Worm (Caenorhabditis elegans) whole organism, L1 larva: ENCODE data around the gene bath-46.
"Not testable (repeated sequence)": the region's sequence is repeated elsewhere in the genome, so short reads cannot be mapped to it uniquely, and the experiment has no call there.

ENCODE experiments used
- C16A3.4 ChIP-seq: fragments of 150-350 bp; optimal IDR thresholded peaks from 2 replicates; lab custom pipeline; 2014; ENCODE audit warnings: missing biosample characterization, missing genetic modification characterization
- F16B12.6 ChIP-seq: fragments of 150-350 bp; optimal IDR thresholded peaks from 2 replicates; lab custom pipeline; 2014; ENCODE audit warnings: missing biosample characterization, missing genetic modification characterization
- blmp-1 ChIP-seq: fragments of 150-350 bp; optimal IDR thresholded peaks from 2 replicates; lab custom pipeline; 2014; ENCODE audit warnings: missing biosample characterization, missing genetic modification characterization
- ceh-63 ChIP-seq: fragments of 200-800 bp; sonication (Bioruptor generic); optimal IDR thresholded peaks from 2 replicates; lab custom pipeline; 2018; ENCODE audit warnings: mild to moderate bottlenecking, missing genetic modification characterization, missing compliant biosample characterization
- ceh-8 ChIP-seq: fragments of 200-800 bp; sonication (Bioruptor generic); optimal IDR thresholded peaks from 2 replicates; lab custom pipeline; 2018; ENCODE audit warnings: mild to moderate bottlenecking, missing genetic modification characterization, moderate library complexity, missing compliant biosample characterization
- ceh-88 ChIP-seq: fragments of 200-800 bp; sonication (Bioruptor generic); IDR thresholded peaks from 2 replicates; pipeline ENCODE4 v1.3.6; 2022; ENCODE audit warnings: missing genetic modification characterization, missing compliant biosample characterization
- dpl-1 ChIP-seq, 3 experiments: fragments of 150-350 bp in 2 of 3; sonication (generic microtip) in 1 of 3; optimal IDR thresholded peaks; 2 replicates each; lab custom pipeline; 2014 to 2017; ENCODE audit warnings: missing biosample characterization in 3 of 3, missing genetic modification characterization in 3 of 3, missing genetic modification reagents in 3 of 3
- dsc-1 ChIP-seq: sonication (generic microtip); optimal IDR thresholded peaks from 2 replicates; lab custom pipeline; 2016; ENCODE audit warnings: mild to moderate bottlenecking, missing genetic modification characterization, missing compliant biosample characterization
- efl-3 ChIP-seq: fragments of 200-800 bp; sonication (Bioruptor generic); optimal IDR thresholded peaks from 2 replicates; lab custom pipeline; 2018; ENCODE audit warnings: mild to moderate bottlenecking, missing genetic modification characterization, missing compliant biosample characterization
- egl-27 ChIP-seq, 2 experiments: fragments of 150-350 bp in 1 of 2; sonication (generic microtip); optimal IDR thresholded peaks; 3 replicates each; lab custom pipeline; 2017 to 2018; ENCODE audit warnings: missing biosample characterization in 2 of 2, missing genetic modification characterization in 2 of 2, missing genetic modification reagents in 2 of 2
- elt-2 ChIP-seq: sonication (generic microtip); optimal IDR thresholded peaks from 2 replicates; lab custom pipeline; 2016; ENCODE audit warnings: missing genetic modification characterization, mild to moderate bottlenecking, inconsistent platforms, missing compliant biosample characterization, missing genetic modification reagents
- fkh-4 ChIP-seq: sonication (generic microtip); optimal IDR thresholded peaks from 2 replicates; lab custom pipeline; 2016; ENCODE audit warnings: missing compliant biosample characterization, missing genetic modification characterization, borderline replicate concordance
- fkh-8 ChIP-seq: sonication (generic microtip); optimal IDR thresholded peaks from 2 replicates; lab custom pipeline; 2016; ENCODE audit warnings: mild to moderate bottlenecking, missing genetic modification characterization, missing compliant biosample characterization
- hlh-17 ChIP-seq: fragments of 200-800 bp; sonication (Bioruptor generic); optimal IDR thresholded peaks from 2 replicates; lab custom pipeline; 2018; ENCODE audit warnings: missing genetic modification characterization, mild to moderate bottlenecking, missing compliant biosample characterization, moderate library complexity, borderline replicate concordance
- isw-1 ChIP-seq: fragments of 200-800 bp; sonication (Bioruptor generic); IDR thresholded peaks from 2 replicates; pipeline ENCODE4 v1.3.6; 2022; ENCODE audit warnings: missing genetic modification characterization, missing compliant biosample characterization
- jun-1 ChIP-seq: fragments of 150-350 bp; optimal IDR thresholded peaks from 2 replicates; lab custom pipeline; 2014; ENCODE audit warnings: missing biosample characterization, missing genetic modification reagents, missing genetic modification characterization
- lin-13 ChIP-seq: fragments of 150-350 bp; optimal IDR thresholded peaks from 2 replicates; lab custom pipeline; 2014; ENCODE audit warnings: missing biosample characterization, missing genetic modification reagents, missing genetic modification characterization
- lin-35 ChIP-seq, 2 experiments: fragments of 150-350 bp; optimal IDR thresholded peaks; 2 replicates each; lab custom pipeline; 2014; ENCODE audit warnings: missing biosample characterization in 2 of 2, missing genetic modification characterization in 2 of 2, missing genetic modification reagents in 2 of 2
- lin-39 ChIP-seq: fragments of 150-350 bp; optimal IDR thresholded peaks from 2 replicates; lab custom pipeline; 2014; ENCODE audit warnings: missing biosample characterization, missing genetic modification reagents, missing genetic modification characterization
- lsy-2 ChIP-seq, 2 experiments: fragments of 150-350 bp; optimal IDR thresholded peaks; 2 replicates each; lab custom pipeline; 2014; ENCODE audit warnings: missing biosample characterization in 2 of 2, missing genetic modification characterization in 2 of 2
- mdl-1 ChIP-seq, 2 experiments: fragments of 150-350 bp; optimal IDR thresholded peaks; 2 replicates each; lab custom pipeline; 2014 to 2017; ENCODE audit warnings: missing biosample characterization in 2 of 2, missing genetic modification characterization in 2 of 2, inconsistent platforms in 1 of 2
- nhr-237 ChIP-seq: fragments of 150-350 bp; optimal IDR thresholded peaks from 2 replicates; lab custom pipeline; 2014; ENCODE audit warnings: missing biosample characterization, missing genetic modification characterization
- nhr-28 ChIP-seq: fragments of 150-350 bp; optimal IDR thresholded peaks from 2 replicates; lab custom pipeline; 2014; ENCODE audit warnings: missing biosample characterization, missing genetic modification characterization
- nhr-76 ChIP-seq: sonication (generic microtip); optimal IDR thresholded peaks from 2 replicates; lab custom pipeline; 2017; ENCODE audit warnings: missing biosample characterization, missing genetic modification characterization
- nhr-90 ChIP-seq: sonication (generic microtip); optimal IDR thresholded peaks from 2 replicates; lab custom pipeline; 2016; ENCODE audit warnings: mild to moderate bottlenecking, missing genetic modification characterization, missing compliant biosample characterization; ENCODE audit not compliant: poor library complexity
- snu-23 ChIP-seq: sonication (generic microtip); optimal IDR thresholded peaks from 2 replicates; lab custom pipeline; 2016; ENCODE audit warnings: missing genetic modification characterization, missing compliant biosample characterization
- sptf-1 ChIP-seq: fragments of 150-350 bp; optimal IDR thresholded peaks from 2 replicates; lab custom pipeline; 2014; ENCODE audit warnings: missing biosample characterization, missing genetic modification characterization
- tbx-2 ChIP-seq: sonication (generic microtip); optimal IDR thresholded peaks from 2 replicates; lab custom pipeline; 2016; ENCODE audit warnings: missing genetic modification characterization, missing compliant biosample characterization
- unc-130 ChIP-seq: fragments of 150-350 bp; optimal IDR thresholded peaks from 2 replicates; lab custom pipeline; 2017; ENCODE audit warnings: missing biosample characterization, missing genetic modification characterization, inconsistent platforms
- unc-30 ChIP-seq: sonication (generic microtip); optimal IDR thresholded peaks from 2 replicates; lab custom pipeline; 2017; ENCODE audit warnings: missing biosample characterization, missing genetic modification characterization
- unc-62 ChIP-seq: fragments of 150-350 bp; optimal IDR thresholded peaks from 2 replicates; lab custom pipeline; 2014; ENCODE audit warnings: missing biosample characterization, missing genetic modification reagents, missing genetic modification characterization
- unc-86 ChIP-seq: sonication (generic microtip); optimal IDR thresholded peaks from 2 replicates; lab custom pipeline; 2016; ENCODE audit warnings: missing genetic modification characterization, missing compliant biosample characterization
- unc-98 ChIP-seq: fragments of 200-800 bp; sonication (Bioruptor generic); IDR thresholded peaks from 2 replicates; pipeline ENCODE4 v1.3.6; 2022; ENCODE audit warnings: missing genetic modification characterization, missing compliant biosample characterization
- zag-1 ChIP-seq: fragments of 150-350 bp; optimal IDR thresholded peaks from 2 replicates; lab custom pipeline; 2014; ENCODE audit warnings: missing biosample characterization, missing genetic modification characterization

Gene bath-46

ce11 chrII:1627783-1628182 lies 30.1 kb downstream of the bath-46 start, which contains the start of gene C08E3.15:
Gene C08E3.15, minus strand, starts transcription at chrII:1627883.
- TF ChIP-seq lsy-2 (tag; optimal IDR thresholded peaks at IDR 0.05; lab: Kevin White, UChicago), result peak in 1 of 2 experiments; percentile 6

- not testable (repeated sequence) for TF ChIP-seq efl-3 (GFP tag; lab: Kevin White, UChicago); hlh-17 (GFP tag; lab: Kevin White, UChicago); ceh-88
Measured at ce11 chrII:1632216-1632615, 34.5 kb downstream of the bath-46 start, which contains the start of gene C08E3.13. Gene C08E3.13, minus strand, starts transcription at chrII:1632316.

- TF ChIP-seq tbx-2 (tag; lab: Kevin White, UChicago); ceh-63 (GFP tag; lab: Kevin White, UChicago); ceh-8: not testable (repeated sequence)
Measured at ce11 chrII:1633490-1633889, 35.8 kb downstream of the bath-46 start, which contains the start of gene C08E3.1. Gene C08E3.1, plus strand, starts transcription at chrII:1633790.

ce11 chrII:1635969-1636368 lies 38.3 kb downstream of the bath-46 start:
- TF ChIP-seq mdl-1 (tag; optimal IDR thresholded peaks at IDR 0.05; lab: Kevin White, UChicago), result no peak
- no peak for TF ChIP-seq F16B12.6
- peak; percentile 90 for TF ChIP-seq elt-2 (tag; lab: Kevin White, UChicago)
- no peak for TF ChIP-seq unc-62 (GFP tag; lab: Kevin White, UChicago)
- TF ChIP-seq fkh-4, result no peak
- TF ChIP-seq C16A3.4 (tag; lab: Kevin White, UChicago), result no peak
- no peak for TF ChIP-seq nhr-76 (tag; lab: Kevin White, UChicago)
- TF ChIP-seq dpl-1 (GFP tag; optimal IDR thresholded peaks at IDR 0.05; lab: Kevin White, UChicago), result no peak
- peak; percentile 15 for TF ChIP-seq jun-1 (tag; lab: Kevin White, UChicago)
- TF ChIP-seq unc-86 (tag; lab: Kevin White, UChicago), result no peak

ce11 chrII:1636392-1636791 lies 38.7 kb downstream of the bath-46 start, which contains the start of gene srg-20:
Gene srg-20, plus strand, starts transcription at chrII:1636692.
- not testable (repeated sequence) for TF ChIP-seq lin-39 (tag; lab: Kevin White, UChicago); unc-130; hlh-17 (GFP tag; lab: Kevin White, UChicago)

- TF ChIP-seq lin-35 (GFP tag; optimal IDR thresholded peaks at IDR 0.05; lab: Kevin White, UChicago) (no peak), nhr-237 (tag; lab: Kevin White, UChicago) (no peak), nhr-90 (tag; lab: Kevin White, UChicago) (no peak), fkh-8 (peak; percentile 62)
- TF ChIP-seq, all 84 proteins: peak for 1
Measured at ce11 chrII:1640496-1640895, 42.8 kb downstream of the bath-46 start, which contains the start of gene srh-72. Gene srh-72, minus strand, starts transcription at chrII:1640596.

- TF ChIP-seq fkh-8 (no peak), sptf-1 (tag; lab: Kevin White, UChicago) (no peak), dsc-1 (tag; lab: Kevin White, UChicago) (no peak), isw-1 (GFP tag; lab: Robert Waterston, UW) (no peak), zag-1 (tag; lab: Kevin White, UChicago) (no peak), lin-35 (GFP tag; optimal IDR thresholded peaks at IDR 0.05; lab: Kevin White, UChicago) (no peak), blmp-1 (tag; lab: Kevin White, UChicago) (no peak), mdl-1 (tag; optimal IDR thresholded peaks at IDR 0.05; lab: Kevin White, UChicago) (no peak), snu-23 (GFP tag; lab: Kevin White, UChicago) (no peak), unc-98 (no peak), unc-30 (no peak), lin-13 (GFP tag; lab: Kevin White, UChicago) (no peak), egl-27 (tag; optimal IDR thresholded peaks at IDR 0.05; lab: Kevin White, UChicago) (no peak), nhr-28 (tag; lab: Kevin White, UChicago) (no peak)
Measured at ce11 chrII:1644777-1645348, 47.2 kb downstream of the bath-46 start, which contains the start of gene ZC204.6. Gene ZC204.6, minus strand, starts transcription at chrII:1644827.
